Worm (Caenorhabditis elegans) whole organism, midembryonic: Measurements from ENCODE around the gene mtch-1.
A peak's percentile ranks its signal among the peaks of the same experiment; 100 is the strongest.

Source experiments
- T22C8.4 ChIP-seq: fragments of 200-800 bp; sonication (Bioruptor generic); IDR thresholded peaks from 2 replicates; pipeline ENCODE4 v1.3.6; 2022; ENCODE audit warnings: missing genetic modification characterization, missing compliant biosample characterization
- cog-1 ChIP-seq: sonication (generic microtip); optimal IDR thresholded peaks from 2 replicates; lab custom pipeline; 2016; ENCODE audit warnings: missing genetic modification characterization, missing compliant biosample characterization
- flt-1 ChIP-seq: fragments of 200-800 bp; sonication (Bioruptor generic); IDR thresholded peaks from 2 replicates; pipeline ENCODE4 v1.3.6; 2022; ENCODE audit warnings: missing genetic modification characterization, missing compliant biosample characterization
- klf-2 ChIP-seq: fragments of 200-800 bp; sonication (Bioruptor generic); conservative IDR thresholded peaks from 2 replicates; pipeline ENCODE4 v1.3.6; 2022; ENCODE audit warnings: missing genetic modification reagents, missing genetic modification characterization, missing compliant biosample characterization
- med-1 ChIP-seq: sonication (generic microtip); optimal IDR thresholded peaks from 2 replicates; lab custom pipeline; 2017; ENCODE audit warnings: missing genetic modification characterization, mild to moderate bottlenecking, missing compliant biosample characterization, antibody characterized with exemption, missing genetic modification reagents; ENCODE audit not compliant: insufficient read depth
- ref-1 ChIP-seq: fragments of 200-800 bp; sonication (Bioruptor generic); conservative IDR thresholded peaks from 2 replicates; pipeline ENCODE4 v1.3.6; 2022; ENCODE audit warnings: missing genetic modification reagents, missing genetic modification characterization, missing compliant biosample characterization
- tab-1 ChIP-seq: fragments of 200-800 bp; sonication (Bioruptor generic); IDR thresholded peaks from 2 replicates; pipeline ENCODE4 v1.3.6; 2022; ENCODE audit warnings: missing genetic modification characterization, missing compliant biosample characterization
- ztf-23 ChIP-seq: fragments of 200-800 bp; sonication (Bioruptor generic); IDR thresholded peaks from 2 replicates; pipeline ENCODE4 v1.3.6; 2022; ENCODE audit warnings: missing genetic modification reagents, missing genetic modification characterization, missing compliant biosample characterization
- ztf-29 ChIP-seq: fragments of 200-800 bp; sonication (Bioruptor generic); IDR thresholded peaks from 2 replicates; pipeline ENCODE4 v1.3.6; 2022; ENCODE audit warnings: missing genetic modification reagents, missing genetic modification characterization, missing compliant biosample characterization

Gene mtch-1

DNA sequence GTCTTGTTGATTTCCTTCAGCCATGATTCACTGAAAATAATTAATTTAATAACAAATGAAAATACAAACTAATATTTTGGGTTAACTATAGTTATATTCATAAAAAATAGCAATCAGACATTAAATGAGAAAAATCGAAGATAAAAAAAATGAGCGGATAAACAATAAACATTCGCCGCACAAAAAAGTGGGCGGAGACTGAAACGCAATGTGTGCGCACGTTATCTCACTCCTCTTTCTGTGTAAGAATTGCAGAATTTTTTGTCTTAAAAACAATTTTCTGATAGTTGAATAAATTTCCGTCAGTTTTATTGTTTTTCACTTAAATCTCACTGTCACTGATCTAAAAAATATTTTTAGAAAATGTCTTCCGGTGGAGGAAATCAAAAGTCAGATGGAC, at the start of gene mtch-1, which contains the start of gene rpb-4:
Gene mtch-1 (minus strand): TSS at position 24 of the 400 bp plus-strand sequence.
Gene rpb-4 (plus strand): TSS at position 353 of the 400 bp plus-strand sequence.
- TF ChIP-seq ztf-29 (GFP tag; lab: Robert Waterston, UW) (no peak), ref-1 (no peak), ztf-23 (GFP tag; lab: Robert Waterston, UW) (no peak), med-1 (GFP tag; lab: Kevin White, UChicago) (peak; percentile 11), T22C8.4 (no peak), tab-1 (GFP tag; lab: Robert Waterston, UW) (no peak), flt-1 (GFP tag; lab: Robert Waterston, UW) (no peak)

DNA sequence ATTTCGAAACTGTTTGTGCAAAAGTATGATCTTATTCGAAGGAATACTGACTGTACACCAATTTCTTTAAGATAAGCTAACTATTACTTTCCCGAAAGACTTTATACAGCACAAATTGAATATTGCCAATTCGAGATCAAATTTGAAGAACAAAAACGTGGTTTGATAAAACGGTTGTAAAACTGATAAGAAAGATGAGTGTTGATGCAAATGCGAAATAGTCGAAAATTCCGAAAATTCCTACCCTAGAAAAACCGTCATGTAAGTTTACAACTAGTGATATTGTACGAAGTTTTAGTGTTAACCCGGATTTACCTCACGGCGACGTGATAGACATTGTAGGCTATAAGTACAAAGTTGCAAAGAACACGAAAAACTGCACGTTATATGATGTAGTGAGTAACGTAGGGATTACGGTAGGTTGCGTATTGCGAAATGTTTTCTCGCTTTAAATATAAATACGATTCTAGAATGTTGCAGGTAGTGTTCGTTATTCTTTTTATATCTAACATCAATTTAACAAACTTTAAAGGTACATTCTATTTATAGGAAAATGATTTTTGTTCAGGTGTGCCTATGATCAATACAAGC, 46.9 kb upstream of the mtch-1 start:
- no peak for TF ChIP-seq T22C8.4
- no peak for TF ChIP-seq ztf-29 (GFP tag; lab: Robert Waterston, UW)
- TF ChIP-seq ztf-23 (GFP tag; lab: Robert Waterston, UW): no peak

DNA sequence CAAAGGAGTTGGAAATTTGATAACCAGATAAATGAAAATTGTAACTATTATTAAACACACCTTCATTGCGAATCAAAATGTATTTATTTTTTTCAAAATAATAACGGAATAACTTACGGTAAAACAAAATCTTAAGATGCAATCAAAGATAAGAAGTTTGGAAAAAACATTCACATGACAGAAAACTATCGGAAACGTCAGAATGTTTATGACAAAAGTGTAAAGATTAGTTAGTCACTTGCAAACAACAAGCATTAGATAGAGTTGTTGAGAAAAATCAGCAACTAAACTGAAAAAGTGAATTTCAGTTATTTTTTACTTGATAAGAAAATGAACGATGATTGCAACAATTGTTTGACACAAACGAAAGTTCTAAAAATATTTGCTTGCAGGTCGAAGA, 46.2 kb upstream of the mtch-1 start:
- TF ChIP-seq ztf-23 (GFP tag; lab: Robert Waterston, UW) (no peak), T22C8.4 (no peak), med-1 (GFP tag; lab: Kevin White, UChicago) (no peak), ref-1 (no peak)

DNA sequence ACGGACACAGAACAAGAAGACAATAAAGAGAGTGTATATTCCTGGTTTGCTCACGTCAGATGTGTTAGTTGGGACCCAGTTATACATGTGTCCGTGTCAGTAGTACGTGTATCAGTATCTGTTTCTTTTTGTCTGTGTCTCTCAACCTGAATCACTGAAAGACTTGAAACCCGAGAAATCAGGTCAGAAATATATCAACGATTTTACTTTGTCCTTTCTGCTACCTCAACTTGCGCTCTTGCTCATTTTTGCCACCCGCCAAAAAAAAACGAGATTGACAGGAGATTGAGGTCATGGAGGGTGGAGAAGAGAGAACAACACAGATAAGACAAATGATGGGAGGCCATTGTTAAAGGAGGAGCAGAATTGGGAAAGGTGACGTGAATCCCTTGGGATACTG, 45.6 kb upstream of the mtch-1 start:
- TF ChIP-seq cog-1 (tag; lab: Kevin White, UChicago): no peak
- TF ChIP-seq T22C8.4: no peak
- TF ChIP-seq ztf-23 (GFP tag; lab: Robert Waterston, UW): no peak
- no peak for TF ChIP-seq klf-2 (GFP tag; lab: Robert Waterston, UW)
- no peak for TF ChIP-seq ztf-29 (GFP tag; lab: Robert Waterston, UW)
- no peak for TF ChIP-seq tab-1 (GFP tag; lab: Robert Waterston, UW)
- no peak for TF ChIP-seq flt-1 (GFP tag; lab: Robert Waterston, UW)
- TF ChIP-seq med-1 (GFP tag; lab: Kevin White, UChicago): no peak
- no peak for TF ChIP-seq ref-1

DNA sequence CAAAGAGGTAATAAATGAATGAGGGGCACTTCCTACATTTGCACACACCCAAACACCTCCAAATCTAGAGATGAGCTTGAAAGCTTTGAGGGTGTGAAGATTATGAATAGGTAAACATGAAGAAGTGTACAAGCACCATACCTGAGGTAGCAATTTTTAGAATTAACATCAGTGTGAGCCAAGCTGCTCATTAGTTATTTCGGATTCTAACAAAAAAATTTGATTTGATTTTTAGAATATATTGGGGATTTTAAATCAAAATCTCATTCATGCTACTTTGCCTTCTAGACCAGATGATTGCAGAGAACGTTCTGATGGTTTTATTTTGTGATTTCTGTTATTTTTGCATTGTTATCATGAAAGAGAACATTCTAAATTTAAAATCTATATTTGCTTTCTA, 39.8 kb upstream of the mtch-1 start:
- no peak for TF ChIP-seq med-1 (GFP tag; lab: Kevin White, UChicago)
- TF ChIP-seq flt-1 (GFP tag; lab: Robert Waterston, UW): no peak
- TF ChIP-seq klf-2 (GFP tag; lab: Robert Waterston, UW): no peak
- TF ChIP-seq cog-1 (tag; lab: Kevin White, UChicago): no peak
- no peak for TF ChIP-seq T22C8.4
- no peak for TF ChIP-seq ztf-23 (GFP tag; lab: Robert Waterston, UW)
- TF ChIP-seq tab-1 (GFP tag; lab: Robert Waterston, UW): no peak
- TF ChIP-seq ztf-29 (GFP tag; lab: Robert Waterston, UW): no peak
- no peak for TF ChIP-seq ref-1

DNA sequence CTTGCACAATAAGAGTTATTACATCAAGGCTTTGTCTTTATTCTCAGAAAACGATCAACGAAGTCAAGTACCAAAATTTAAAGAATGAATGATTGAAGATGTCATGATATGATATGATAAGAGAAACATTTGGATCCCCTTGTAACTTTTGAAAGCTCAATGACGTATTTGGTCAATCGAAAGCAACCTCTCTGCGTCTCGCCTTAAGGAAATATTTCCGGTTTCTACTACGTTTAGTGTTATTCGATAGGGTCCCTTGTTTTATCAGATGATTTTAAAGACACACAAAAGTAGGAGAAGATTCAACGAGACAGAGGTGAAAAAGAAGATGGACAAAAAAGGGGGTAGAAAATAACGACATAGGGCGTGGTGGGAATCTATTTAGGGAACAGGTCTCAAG, 39.3 kb upstream of the mtch-1 start:
- no peak for TF ChIP-seq T22C8.4

DNA sequence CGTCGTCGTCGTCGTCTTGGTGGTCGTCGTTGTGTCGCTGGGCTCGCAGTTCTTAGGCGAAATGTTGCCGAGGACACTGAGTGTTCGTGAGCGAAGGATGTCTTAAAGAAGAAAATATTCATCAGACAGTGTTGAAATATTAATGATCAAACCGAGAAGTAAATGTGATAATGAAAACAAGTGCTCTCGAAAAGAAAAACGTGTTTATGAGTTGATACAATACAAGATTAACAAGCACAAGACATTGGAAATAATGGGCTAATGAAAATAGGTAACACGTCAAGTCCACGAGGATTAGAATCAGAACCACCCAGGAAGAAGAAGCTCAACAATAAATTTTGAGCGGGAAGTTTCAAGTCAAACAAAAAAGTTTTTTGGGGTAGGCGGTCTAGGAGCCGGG, 38.0 kb upstream of the mtch-1 start, which contains the start of gene K02A2.5:
Gene K02A2.5 (minus strand): TSS at position 101 of the 400 bp plus-strand sequence.
- TF ChIP-seq ref-1: no peak
- no peak for TF ChIP-seq ztf-23 (GFP tag; lab: Robert Waterston, UW)
- TF ChIP-seq flt-1 (GFP tag; lab: Robert Waterston, UW): no peak

DNA sequence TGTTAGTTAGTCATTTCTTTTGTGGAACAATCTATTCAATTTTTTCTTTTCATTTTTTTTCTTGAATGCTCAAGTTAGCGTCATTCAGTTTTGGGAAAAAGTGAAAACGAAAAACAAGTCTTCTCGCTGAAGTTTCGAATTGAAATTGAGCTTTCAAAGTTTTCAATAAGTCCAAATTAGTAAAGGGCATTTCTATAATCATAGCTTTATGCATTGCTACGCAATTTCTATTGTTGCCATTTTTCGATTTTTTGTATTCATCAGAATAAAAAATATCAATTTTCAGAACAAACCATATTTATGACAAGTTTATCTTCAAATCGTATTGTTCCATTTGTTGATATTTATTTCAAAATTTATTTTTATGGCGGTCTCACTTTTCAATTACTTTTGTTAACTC, 34.2 kb upstream of the mtch-1 start, which contains the start of gene srd-55:
Gene srd-55 (plus strand): TSS at position 301 of the 400 bp plus-strand sequence.
- TF ChIP-seq flt-1 (GFP tag; lab: Robert Waterston, UW) (no peak), ztf-29 (GFP tag; lab: Robert Waterston, UW) (no peak), tab-1 (GFP tag; lab: Robert Waterston, UW) (no peak), cog-1 (tag; lab: Kevin White, UChicago) (no peak), med-1 (GFP tag; lab: Kevin White, UChicago) (no peak), ztf-23 (GFP tag; lab: Robert Waterston, UW) (no peak), T22C8.4 (no peak), ref-1 (no peak), klf-2 (GFP tag; lab: Robert Waterston, UW) (no peak)

DNA sequence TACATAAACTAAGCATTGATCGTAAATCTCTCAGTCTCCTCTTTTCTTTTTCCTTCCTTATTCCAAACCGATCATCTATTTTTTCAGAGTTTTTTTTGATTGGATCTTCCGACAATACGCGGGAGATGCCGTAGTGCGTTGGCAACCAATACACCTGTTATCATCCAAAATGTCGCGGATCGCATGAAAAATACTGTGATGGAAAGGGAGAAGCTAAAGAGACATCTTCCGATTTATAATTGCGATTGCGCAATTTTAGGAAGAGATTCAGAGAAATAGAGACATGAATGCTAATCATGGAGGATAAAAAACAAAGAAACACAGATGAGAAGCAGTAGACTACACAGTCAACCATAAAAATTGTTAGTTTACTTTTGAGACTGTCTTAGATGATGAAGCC, 32.5 kb upstream of the mtch-1 start:
- TF ChIP-seq T22C8.4 (no peak), cog-1 (tag; lab: Kevin White, UChicago) (no peak)

DNA sequence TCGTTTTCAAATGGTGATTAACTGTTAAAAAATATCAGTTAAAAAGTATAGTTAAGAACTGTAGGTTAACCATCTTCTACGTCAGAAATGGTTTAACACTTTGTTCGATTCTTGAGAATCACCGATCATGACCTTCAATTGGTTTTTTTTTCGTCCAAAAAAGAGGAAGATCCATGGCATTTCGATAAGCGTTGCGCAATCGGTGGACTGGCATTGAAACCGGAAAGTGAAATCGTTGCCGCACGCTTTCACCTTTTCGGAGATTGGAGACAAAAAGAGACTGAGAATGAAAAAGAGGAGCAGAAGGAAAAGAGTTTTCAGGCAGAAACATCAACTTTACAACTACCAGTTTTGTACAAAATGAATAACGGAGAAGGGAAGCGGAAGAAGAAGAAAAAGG, 31.3 kb upstream of the mtch-1 start:
- no peak for TF ChIP-seq flt-1 (GFP tag; lab: Robert Waterston, UW)
- no peak for TF ChIP-seq med-1 (GFP tag; lab: Kevin White, UChicago)
- TF ChIP-seq ref-1: no peak
- no peak for TF ChIP-seq tab-1 (GFP tag; lab: Robert Waterston, UW)
- TF ChIP-seq klf-2 (GFP tag; lab: Robert Waterston, UW): no peak
- no peak for TF ChIP-seq cog-1 (tag; lab: Kevin White, UChicago)
- no peak for TF ChIP-seq ztf-29 (GFP tag; lab: Robert Waterston, UW)
- TF ChIP-seq ztf-23 (GFP tag; lab: Robert Waterston, UW): no peak
- no peak for TF ChIP-seq T22C8.4

DNA sequence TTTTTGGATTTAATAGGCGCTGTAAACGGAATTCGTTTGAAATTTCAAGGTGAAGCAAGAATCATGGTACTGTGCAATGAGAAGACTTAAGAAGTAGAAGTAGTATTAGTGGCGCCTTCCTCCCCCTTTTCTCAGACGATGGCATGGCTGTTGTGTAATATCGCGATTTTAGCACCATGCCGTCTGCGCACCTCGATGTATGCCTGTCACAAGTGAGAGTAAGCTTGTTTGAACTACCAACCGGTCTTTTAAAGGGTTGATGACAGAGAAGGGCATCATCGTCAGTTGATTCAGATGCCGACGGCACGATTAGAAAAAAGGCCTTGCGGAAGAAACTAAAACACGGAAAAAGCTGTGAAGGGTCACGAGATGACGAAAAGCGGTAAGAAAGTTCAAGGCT, 30.0 kb upstream of the mtch-1 start:
- TF ChIP-seq ref-1 (no peak), T22C8.4 (no peak)
